Worm (Caenorhabditis elegans) whole organism, L3 larva: ENCODE results near the gene let-92.
A peak's percentile ranks its signal among the peaks of the same experiment; 100 is the strongest.

Experiments
- R02D3.7 ChIP-seq: fragments of 150-350 bp; optimal IDR thresholded peaks from 2 replicates; lab custom pipeline; 2014; ENCODE audit warnings: missing biosample characterization, missing genetic modification characterization
- ZK546.5 ChIP-seq: sonication (generic microtip); optimal IDR thresholded peaks from 2 replicates; lab custom pipeline; 2017; ENCODE audit warnings: missing biosample characterization, missing genetic modification characterization
- ceh-16 ChIP-seq: sonication (generic microtip); optimal IDR thresholded peaks from 2 replicates; lab custom pipeline; 2017; ENCODE audit warnings: missing biosample characterization, missing genetic modification characterization
- ceh-28 ChIP-seq: fragments of 150-350 bp; optimal IDR thresholded peaks from 2 replicates; lab custom pipeline; 2014; ENCODE audit warnings: missing biosample characterization, missing genetic modification reagents, missing genetic modification characterization
- ceh-82 ChIP-seq: fragments of 150-350 bp; optimal IDR thresholded peaks from 2 replicates; lab custom pipeline; 2014; ENCODE audit warnings: missing biosample characterization, missing genetic modification characterization
- ceh-9 ChIP-seq: sonication (generic microtip); optimal IDR thresholded peaks from 2 replicates; lab custom pipeline; 2018; ENCODE audit warnings: missing biosample characterization, missing genetic modification characterization
- daf-12 ChIP-seq: fragments of 150-350 bp; optimal IDR thresholded peaks from 2 replicates; lab custom pipeline; 2014; ENCODE audit warnings: missing biosample characterization, missing genetic modification reagents, missing genetic modification characterization
- egl-5 ChIP-seq: fragments of 150-350 bp; optimal IDR thresholded peaks from 2 replicates; lab custom pipeline; 2017; ENCODE audit warnings: missing biosample characterization, missing genetic modification reagents, missing genetic modification characterization, inconsistent platforms
- elt-1 ChIP-seq: fragments of 150-350 bp; optimal IDR thresholded peaks from 2 replicates; lab custom pipeline; 2014; ENCODE audit warnings: missing biosample characterization, missing genetic modification characterization
- elt-2 ChIP-seq: sonication (generic microtip); optimal IDR thresholded peaks from 2 replicates; lab custom pipeline; 2016; ENCODE audit warnings: missing genetic modification reagents, mild to moderate bottlenecking, missing genetic modification characterization, missing compliant biosample characterization
- elt-3 ChIP-seq, 3 experiments: fragments of 150-350 bp in 1 of 3; sonication (generic microtip) in 2 of 3; optimal IDR thresholded peaks; 2 replicates in 2 of 3; 4 replicates in 1 of 3; lab custom pipeline; 2014 to 2017; ENCODE audit warnings: missing biosample characterization in 3 of 3, missing genetic modification characterization in 3 of 3
- eor-1 ChIP-seq, 2 experiments: fragments of 150-350 bp; optimal IDR thresholded peaks; 2 replicates each; lab custom pipeline; 2014 to 2018; ENCODE audit warnings: missing biosample characterization in 2 of 2, missing genetic modification characterization in 2 of 2
- fkh-10 ChIP-seq: sonication (generic microtip); optimal IDR thresholded peaks from 2 replicates; lab custom pipeline; 2017; ENCODE audit warnings: missing biosample characterization, missing genetic modification reagents, missing genetic modification characterization
- fkh-2 ChIP-seq: fragments of 150-350 bp; optimal IDR thresholded peaks from 2 replicates; lab custom pipeline; 2014; ENCODE audit warnings: missing biosample characterization, missing genetic modification reagents, missing genetic modification characterization
- fos-1 ChIP-seq: fragments of 150-350 bp; optimal IDR thresholded peaks from 2 replicates; lab custom pipeline; 2014; ENCODE audit warnings: missing biosample characterization, missing genetic modification characterization
- hmg-11 ChIP-seq: sonication (generic microtip); optimal IDR thresholded peaks from 2 replicates; lab custom pipeline; 2016; ENCODE audit warnings: missing genetic modification characterization, missing compliant biosample characterization
- jun-1 ChIP-seq: fragments of 150-350 bp; optimal IDR thresholded peaks from 2 replicates; lab custom pipeline; 2014; ENCODE audit warnings: missing biosample characterization, missing genetic modification reagents, missing genetic modification characterization
- lin-39 ChIP-seq: fragments of 150-350 bp; optimal IDR thresholded peaks from 2 replicates; lab custom pipeline; 2018; ENCODE audit warnings: missing biosample characterization, missing genetic modification reagents, missing genetic modification characterization
- lsy-12 ChIP-seq: sonication (generic microtip); optimal IDR thresholded peaks from 2 replicates; lab custom pipeline; 2016; ENCODE audit warnings: mild to moderate bottlenecking, missing genetic modification characterization, missing compliant biosample characterization
- mml-1 ChIP-seq: fragments of 150-350 bp; sonication (generic microtip); optimal IDR thresholded peaks from 3 replicates; lab custom pipeline; 2014; ENCODE audit warnings: missing biosample characterization, missing genetic modification characterization
- nfya-1 ChIP-seq: sonication (generic microtip); optimal IDR thresholded peaks from 2 replicates; lab custom pipeline; 2017; ENCODE audit warnings: missing genetic modification characterization, mild to moderate bottlenecking, missing compliant biosample characterization, antibody characterized with exemption, moderate library complexity; ENCODE audit not compliant: insufficient read depth
- nhr-11 ChIP-seq: fragments of 150-350 bp; optimal IDR thresholded peaks from 2 replicates; lab custom pipeline; 2014; ENCODE audit warnings: missing biosample characterization, missing genetic modification characterization
- nhr-12 ChIP-seq: fragments of 150-350 bp; optimal IDR thresholded peaks from 2 replicates; lab custom pipeline; 2014; ENCODE audit warnings: missing biosample characterization, missing genetic modification characterization
- nhr-23 ChIP-seq: fragments of 150-350 bp; optimal IDR thresholded peaks from 2 replicates; lab custom pipeline; 2014; ENCODE audit warnings: missing biosample characterization, missing genetic modification reagents, missing genetic modification characterization
- nhr-237 ChIP-seq: fragments of 150-350 bp; optimal IDR thresholded peaks from 2 replicates; lab custom pipeline; 2014; ENCODE audit warnings: missing biosample characterization, missing genetic modification characterization
- nhr-25 ChIP-seq: sonication (generic microtip); optimal IDR thresholded peaks from 2 replicates; lab custom pipeline; 2017; ENCODE audit warnings: missing biosample characterization, missing genetic modification characterization
- nhr-28 ChIP-seq: fragments of 150-350 bp; optimal IDR thresholded peaks from 2 replicates; lab custom pipeline; 2014; ENCODE audit warnings: missing biosample characterization, missing genetic modification characterization
- nhr-43 ChIP-seq: sonication (generic microtip); optimal IDR thresholded peaks from 2 replicates; lab custom pipeline; 2016; ENCODE audit warnings: mild to moderate bottlenecking, missing genetic modification characterization, missing compliant biosample characterization; ENCODE audit not compliant: poor library complexity, severe bottlenecking
- nhr-67 ChIP-seq: fragments of 150-350 bp; optimal IDR thresholded peaks from 2 replicates; lab custom pipeline; 2014; ENCODE audit warnings: missing biosample characterization, missing genetic modification characterization
- pha-4 ChIP-seq: fragments of 150-350 bp; optimal IDR thresholded peaks from 2 replicates; lab custom pipeline; 2014; ENCODE audit warnings: missing biosample characterization, missing genetic modification reagents, missing genetic modification characterization
- pqm-1 ChIP-seq: fragments of 150-350 bp; optimal IDR thresholded peaks from 2 replicates; lab custom pipeline; 2017; ENCODE audit warnings: missing biosample characterization, missing genetic modification characterization, inconsistent platforms
- sea-2 ChIP-seq: fragments of 150-350 bp; sonication (generic microtip); optimal IDR thresholded peaks from 4 replicates; lab custom pipeline; 2014; ENCODE audit warnings: missing biosample characterization, missing genetic modification reagents, missing genetic modification characterization
- skn-1 ChIP-seq: fragments of 150-350 bp; optimal IDR thresholded peaks from 2 replicates; lab custom pipeline; 2014; ENCODE audit warnings: missing biosample characterization, missing genetic modification characterization
- snpc-4 ChIP-seq: fragments of 150-350 bp; optimal IDR thresholded peaks from 2 replicates; lab custom pipeline; 2014; ENCODE audit warnings: missing biosample characterization, missing genetic modification characterization
- tbx-2 ChIP-seq: sonication (generic microtip); optimal IDR thresholded peaks from 2 replicates; lab custom pipeline; 2016; ENCODE audit warnings: mild to moderate bottlenecking, missing genetic modification characterization, missing compliant biosample characterization
- unc-39 ChIP-seq: sonication (generic microtip); optimal IDR thresholded peaks from 4 replicates; lab custom pipeline; 2017; ENCODE audit warnings: missing biosample characterization, missing genetic modification characterization
- unc-62 ChIP-seq: fragments of 150-350 bp; sonication (generic microtip); optimal IDR thresholded peaks from 4 replicates; lab custom pipeline; 2014; ENCODE audit warnings: missing biosample characterization, missing genetic modification reagents, missing genetic modification characterization
- zag-1 ChIP-seq: fragments of 150-350 bp; optimal IDR thresholded peaks from 2 replicates; lab custom pipeline; 2014; ENCODE audit warnings: missing biosample characterization, missing genetic modification characterization

The let-92 gene

ce11 chrIV:11858142-11858541, at the start of gene let-92:
Gene let-92 (plus strand): TSS chrIV:11858442.
- TF ChIP-seq daf-12 (tag; lab: Kevin White, UChicago) (no peak), ceh-82 (no peak), R02D3.7 (no peak), nhr-11 (tag; lab: Kevin White, UChicago) (no peak), nhr-23 (tag; lab: Kevin White, UChicago) (no peak), tbx-2 (no peak), nhr-28 (tag; lab: Kevin White, UChicago) (no peak), nhr-43 (tag; lab: Kevin White, UChicago) (no peak), ZK546.5 (no peak), hmg-11 (tag; lab: Kevin White, UChicago) (no peak)
- TF ChIP-seq, all 47 proteins: peak for 0

ce11 chrIV:11809047-11809446, 49.2 kb upstream of the let-92 start:
- peak; percentile 69 for TF ChIP-seq nhr-43 (tag; lab: Kevin White, UChicago)
- TF ChIP-seq elt-3 (tag; optimal IDR thresholded peaks at IDR 0.05; lab: Kevin White, UChicago), result peak in 2 of 3 experiments; percentile 42 to 67
- peak; percentile 28 for TF ChIP-seq nhr-25
- TF ChIP-seq lsy-12 (tag; lab: Kevin White, UChicago), result no peak
- peak; percentile 84 for TF ChIP-seq nhr-23 (tag; lab: Kevin White, UChicago)

ce11 chrIV:11809708-11810114, 48.5 kb upstream of the let-92 start:
- TF ChIP-seq nhr-12 (no peak), nhr-11 (tag; lab: Kevin White, UChicago) (peak; percentile 41), unc-62 (GFP tag; lab: Kevin White, UChicago) (peak; percentile 35), unc-39 (tag; lab: Kevin White, UChicago) (no peak), daf-12 (tag; lab: Kevin White, UChicago) (no peak), eor-1 (tag; optimal IDR thresholded peaks at IDR 0.05; lab: Kevin White, UChicago) (no peak), lsy-12 (tag; lab: Kevin White, UChicago) (peak; percentile 42), zag-1 (peak; percentile 44), nhr-23 (tag; lab: Kevin White, UChicago) (peak; percentile 74), lin-39 (tag; lab: Kevin White, UChicago) (peak; percentile 78), ceh-9 (no peak), nhr-67 (tag; lab: Kevin White, UChicago) (no peak), skn-1 (no peak), sea-2 (no peak), pha-4 (tag; lab: Kevin White, UChicago) (peak; percentile 63), fkh-2 (tag; lab: Kevin White, UChicago) (no peak), elt-2 (tag; lab: Kevin White, UChicago) (peak; percentile 4), nfya-1 (tag; lab: Kevin White, UChicago) (peak; percentile 89), nhr-237 (tag; lab: Kevin White, UChicago) (no peak), egl-5 (tag; lab: Kevin White, UChicago) (peak; percentile 74), hmg-11 (tag; lab: Kevin White, UChicago) (peak; percentile 95), elt-1 (tag; lab: Kevin White, UChicago) (peak; percentile 5), R02D3.7 (peak; percentile 51), ceh-82 (peak; percentile 17), snpc-4 (tag; lab: Kevin White, UChicago) (peak; percentile 72), fkh-10 (GFP tag; lab: Kevin White, UChicago) (peak; percentile 74), ceh-28 (tag; lab: Kevin White, UChicago) (peak; percentile 13), nhr-25 (peak; percentile 59), nhr-43 (tag; lab: Kevin White, UChicago) (peak; percentile 4), fos-1 (tag; lab: Kevin White, UChicago) (no peak), pqm-1 (tag; lab: Kevin White, UChicago) (no peak), jun-1 (peak; percentile 19), tbx-2 (peak; percentile 14)

- peak; percentile 41 for TF ChIP-seq nhr-23 (tag; lab: Kevin White, UChicago)
- no peak for TF ChIP-seq ceh-16
- no peak for TF ChIP-seq pqm-1 (tag; lab: Kevin White, UChicago)
- no peak for TF ChIP-seq mml-1 (tag; lab: Kevin White, UChicago)
- TF ChIP-seq daf-12 (tag; lab: Kevin White, UChicago), result no peak
Observed at ce11 chrIV:11812017-11812416, 46.2 kb upstream of the let-92 start.
